Worm (Caenorhabditis elegans): Measurements from ENCODE around the gene wdr-4.

wdr-4 gene

DNA sequence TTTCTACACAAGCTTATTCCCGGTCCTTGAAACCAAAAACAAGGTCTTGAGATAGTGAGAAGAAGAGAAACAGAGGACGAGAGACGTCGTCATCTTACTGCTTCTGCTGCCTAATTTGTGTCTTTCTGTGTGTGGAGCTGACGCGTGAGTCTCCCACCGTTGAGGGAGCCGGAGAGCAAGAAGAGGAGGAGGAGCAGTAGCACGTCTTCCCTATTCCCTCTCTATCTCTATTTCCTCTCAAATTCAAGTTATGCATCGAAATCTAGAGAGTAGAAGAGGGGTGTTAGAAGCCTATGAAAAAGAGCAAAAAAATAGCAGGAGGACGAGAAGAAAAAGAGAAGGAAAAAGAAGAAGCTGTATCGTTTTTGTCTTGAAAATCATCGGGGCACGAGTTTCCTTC lies 30.4 kb upstream of the wdr-4 start (continued):
- TF ChIP-seq nhr-43 (tag; optimal IDR thresholded peaks at IDR 0.05; ENCODE audit: poor library complexity, severe bottlenecking) (no peak), lin-15B (tag; optimal IDR thresholded peaks at IDR 0.05) (peak; percentile 2), fos-1 (tag; optimal IDR thresholded peaks at IDR 0.05) (no peak), sea-2 (GFP tag; optimal IDR thresholded peaks at IDR 0.05) (no peak), egl-5 (tag; optimal IDR thresholded peaks at IDR 0.05) (no peak), snpc-4 (tag; optimal IDR thresholded peaks at IDR 0.05) (peak; percentile 12), egl-27 (tag; optimal IDR thresholded peaks at IDR 0.05) (no peak), ztf-4 (tag; optimal IDR thresholded peaks at IDR 0.05) (no peak), ceh-28 (tag; optimal IDR thresholded peaks at IDR 0.05) (no peak), daf-12 (tag; optimal IDR thresholded peaks at IDR 0.05) (no peak), mdl-1 (tag; optimal IDR thresholded peaks at IDR 0.05) (peak; percentile 17), ama-1 (optimal IDR thresholded peaks at IDR 0.05) (no peak), nhr-12 (tag; optimal IDR thresholded peaks at IDR 0.05) (no peak), nhr-28 (tag; optimal IDR thresholded peaks at IDR 0.05) (no peak), lsy-12 (tag; optimal IDR thresholded peaks at IDR 0.05) (no peak)

DNA sequence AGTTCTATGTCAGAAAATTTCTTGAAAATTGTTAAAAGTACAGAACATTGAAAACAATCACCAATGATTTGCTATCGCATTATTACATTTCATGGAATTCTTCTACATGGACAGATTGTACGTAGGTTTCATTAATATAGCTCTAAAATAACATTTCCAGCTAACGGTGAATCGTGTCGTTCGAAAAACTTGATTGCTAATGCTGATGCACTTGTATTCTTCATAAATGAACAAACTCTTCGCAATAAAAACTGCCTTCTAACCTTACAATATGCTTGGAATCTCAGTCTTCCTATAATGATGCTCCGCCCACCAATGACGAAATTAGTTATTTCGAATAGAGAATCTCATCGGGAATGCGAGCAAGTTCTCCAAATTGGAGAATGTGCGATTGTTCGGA lies 20.1 kb upstream of the wdr-4 start, which contains the start of gene F37A4.6:
Gene F37A4.6 (plus strand): TSS at position 301 of the 400 bp plus-strand sequence.
- no peak for TF ChIP-seq unc-62 (GFP tag; optimal IDR thresholded peaks at IDR 0.05)
- TF ChIP-seq pqm-1 (tag; optimal IDR thresholded peaks at IDR 0.05), result no peak
- TF ChIP-seq nhr-237 (tag; optimal IDR thresholded peaks at IDR 0.05), result no peak
- no peak for TF ChIP-seq egl-5 (tag; optimal IDR thresholded peaks at IDR 0.05)
- TF ChIP-seq ztf-11 (tag; optimal IDR thresholded peaks at IDR 0.05), result no peak
- no peak for TF ChIP-seq unc-39 (tag; optimal IDR thresholded peaks at IDR 0.05)
- TF ChIP-seq nhr-11 (tag; optimal IDR thresholded peaks at IDR 0.05), result no peak
- no peak for TF ChIP-seq nhr-25 (tag; optimal IDR thresholded peaks at IDR 0.05)
- no peak for TF ChIP-seq ztf-4 (tag; optimal IDR thresholded peaks at IDR 0.05)
- no peak for TF ChIP-seq sea-2 (GFP tag; optimal IDR thresholded peaks at IDR 0.05)
- no peak for TF ChIP-seq ceh-28 (tag; optimal IDR thresholded peaks at IDR 0.05)
- no peak for TF ChIP-seq tbx-2 (tag; optimal IDR thresholded peaks at IDR 0.05)
- no peak for TF ChIP-seq nhr-77 (tag; optimal IDR thresholded peaks at IDR 0.05)
- no peak for TF ChIP-seq nhr-28 (tag; optimal IDR thresholded peaks at IDR 0.05)
- no peak for TF ChIP-seq daf-12 (tag; optimal IDR thresholded peaks at IDR 0.05)
- TF ChIP-seq nhr-43 (tag; optimal IDR thresholded peaks at IDR 0.05; ENCODE audit: poor library complexity, severe bottlenecking), result no peak
- no peak for TF ChIP-seq hmg-11 (tag; optimal IDR thresholded peaks at IDR 0.05)

DNA sequence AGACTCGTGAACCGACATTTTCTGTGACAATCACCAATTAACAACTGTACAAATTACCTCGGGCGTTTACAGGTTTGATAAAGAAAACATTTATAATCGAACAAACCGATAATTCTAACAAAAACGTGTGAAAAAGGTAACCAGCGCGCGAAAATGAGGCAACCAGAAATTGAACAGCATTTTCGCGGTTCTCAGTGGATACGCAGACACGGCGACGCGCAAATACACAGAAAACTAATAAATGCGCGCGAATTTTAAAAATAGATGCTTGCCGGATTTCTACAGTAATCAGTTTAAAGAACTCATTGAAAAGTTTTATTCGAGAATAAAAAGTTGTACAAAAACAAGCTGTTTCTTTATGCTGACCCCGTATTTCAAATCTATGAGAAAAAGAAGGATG lies 15.6 kb upstream of the wdr-4 start, which contains the start of gene isw-1:
Gene isw-1 (minus strand): TSS at position 118 of the 400 bp plus-strand sequence.
- TF ChIP-seq nhr-43 (tag; optimal IDR thresholded peaks at IDR 0.05; ENCODE audit: poor library complexity, severe bottlenecking) (no peak), mml-1 (tag; optimal IDR thresholded peaks at IDR 0.05) (no peak), ztf-11 (tag; optimal IDR thresholded peaks at IDR 0.05) (no peak), ceh-28 (tag; optimal IDR thresholded peaks at IDR 0.05) (peak; percentile 60), nhr-76 (tag; optimal IDR thresholded peaks at IDR 0.05) (no peak), nhr-25 (tag; optimal IDR thresholded peaks at IDR 0.05) (peak; percentile 48), lin-15B (tag; optimal IDR thresholded peaks at IDR 0.05) (peak; percentile 58), tbx-2 (tag; optimal IDR thresholded peaks at IDR 0.05) (no peak), nhr-23 (tag; optimal IDR thresholded peaks at IDR 0.05) (peak; percentile 51), fkh-2 (tag; optimal IDR thresholded peaks at IDR 0.05) (no peak), lin-39 (tag; optimal IDR thresholded peaks at IDR 0.05) (peak; percentile 16), nhr-28 (tag; optimal IDR thresholded peaks at IDR 0.05) (no peak)

DNA sequence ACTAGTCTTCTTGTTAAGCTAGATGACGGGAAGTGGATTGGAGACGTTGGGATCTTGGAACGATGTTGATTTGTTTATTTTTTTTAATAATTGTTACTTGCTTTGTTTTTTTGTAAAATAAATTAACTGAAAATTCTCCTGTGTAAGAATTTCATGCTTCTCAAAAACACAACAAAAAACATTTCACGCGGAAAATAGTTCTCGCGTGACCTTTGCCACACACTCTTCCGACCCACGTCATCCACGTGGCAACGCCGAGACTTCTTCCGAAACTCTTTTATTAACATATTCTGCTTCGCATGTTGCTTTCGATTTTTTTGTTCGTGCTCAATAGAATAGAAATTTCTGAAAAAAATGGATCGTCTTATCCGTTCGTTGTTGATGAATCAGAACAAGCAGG lies 14.0 kb upstream of the wdr-4 start, which contains the start of gene F37A4.5:
Gene F37A4.5 (plus strand): TSS at position 301 of the 400 bp plus-strand sequence.
- no peak for TF ChIP-seq ZK546.5 (tag; optimal IDR thresholded peaks at IDR 0.05)
- no peak for TF ChIP-seq aly-2 (tag; optimal IDR thresholded peaks at IDR 0.05)

ce11 chrIII:6713266-6713665 lies 12.3 kb upstream of the wdr-4 start, which contains the start of gene F37A4.4:
Gene F37A4.4 (plus strand): TSS chrIII:6713566.
- TF ChIP-seq R02D3.7 (tag; optimal IDR thresholded peaks at IDR 0.05) (no peak), daf-12 (tag; optimal IDR thresholded peaks at IDR 0.05) (no peak), ztf-11 (tag; optimal IDR thresholded peaks at IDR 0.05) (no peak), nhr-43 (tag; optimal IDR thresholded peaks at IDR 0.05; ENCODE audit: poor library complexity, severe bottlenecking) (no peak), elt-2 (tag; optimal IDR thresholded peaks at IDR 0.05) (no peak), ceh-16 (tag; optimal IDR thresholded peaks at IDR 0.05) (no peak), nhr-11 (tag; optimal IDR thresholded peaks at IDR 0.05) (no peak), elt-3 (tag; optimal IDR thresholded peaks at IDR 0.05) (no peak), elt-1 (tag; optimal IDR thresholded peaks at IDR 0.05) (no peak)

All from whole organism, L3 larva.